6 worm cellular contexts compared by ENCODE assay signal in the genomic region with DNA sequence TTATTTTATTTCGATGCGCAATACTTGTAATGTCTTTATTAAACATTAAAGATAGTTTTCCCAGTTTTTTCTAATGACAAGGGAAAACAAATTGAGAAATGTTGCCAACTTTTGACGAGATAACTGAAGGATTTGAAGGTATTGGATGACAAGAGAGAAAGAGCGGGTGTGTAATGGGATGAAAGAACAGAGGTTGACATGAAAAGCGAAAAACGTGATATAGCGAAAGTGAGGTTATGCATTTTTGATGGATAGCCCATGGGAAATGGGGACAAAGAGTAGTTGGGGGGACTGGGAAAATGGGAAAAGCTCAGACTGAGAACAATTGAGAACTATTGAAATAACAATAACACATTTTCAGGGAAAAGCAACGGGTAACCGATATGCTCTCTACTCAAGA.
A peak's percentile ranks its signal among the peaks of the same experiment; 100 is the strongest.
TF ChIP-seq lines count a peak whose summit lies in the region.

No protein-coding gene starts in this region.

TF ChIP-seq in whole organism, L1 larva, 84 proteins besides CTCF, POLR2A, EP300 and RAD21:
- TF ChIP-seq unc-86 (tag; optimal IDR thresholded peaks at IDR 0.05; lab: Kevin White, UChicago) (no peak), nhr-237 (tag; optimal IDR thresholded peaks at IDR 0.05; lab: Kevin White, UChicago) (no peak), unc-98 (GFP tag; IDR thresholded peaks at IDR 0.05; lab: Robert Waterston, UW) (no peak), grh-1 (GFP tag; IDR thresholded peaks at IDR 0.05; lab: Robert Waterston, UW) (no peak), ces-1 (GFP tag; optimal IDR thresholded peaks at IDR 0.05; lab: Kevin White, UChicago) (no peak), snu-23 (GFP tag; optimal IDR thresholded peaks at IDR 0.05; lab: Kevin White, UChicago) (no peak), ceh-88 (GFP tag; IDR thresholded peaks at IDR 0.05; lab: Robert Waterston, UW) (no peak), irx-1 (tag; optimal IDR thresholded peaks at IDR 0.05; lab: Kevin White, UChicago) (no peak), pqm-1 (tag; optimal IDR thresholded peaks at IDR 0.05; lab: Kevin White, UChicago) (no peak), lin-14 (GFP tag; optimal IDR thresholded peaks at IDR 0.05; lab: Kevin White, UChicago) (peak; percentile 27), lsy-2 (tag; optimal IDR thresholded peaks at IDR 0.05; lab: Kevin White, UChicago) (peak in 1 of 2 experiments; percentile 16), nhr-19 (GFP tag; conservative IDR thresholded peaks at IDR 0.05; lab: Robert Waterston, UW) (0 out of 2 replicates have a peak, but pooled peaks have one; percentile 6), blmp-1 (tag; optimal IDR thresholded peaks at IDR 0.05; lab: Kevin White, UChicago) (peak; percentile 84)

TF ChIP-seq in whole organism, L2 larva, 48 proteins besides CTCF, POLR2A, EP300 and RAD21:
- peak in 1 of 2 experiments; percentile 24 for TF ChIP-seq lsy-2 (tag; optimal IDR thresholded peaks at IDR 0.05; lab: Kevin White, UChicago)
- TF ChIP-seq lin-11 (tag; optimal IDR thresholded peaks at IDR 0.05; lab: Kevin White, UChicago) = no peak
- TF ChIP-seq nhr-129 (tag; optimal IDR thresholded peaks at IDR 0.05; lab: Kevin White, UChicago) = peak; percentile 49
- peak; percentile 28 for TF ChIP-seq C34F6.9 (tag; optimal IDR thresholded peaks at IDR 0.05; lab: Kevin White, UChicago)

TF ChIP-seq in whole organism, L3 larva, 47 proteins besides CTCF, POLR2A, EP300 and RAD21:
- peak; percentile 19 for TF ChIP-seq nfya-1 (tag; optimal IDR thresholded peaks at IDR 0.05; lab: Kevin White, UChicago; ENCODE audit: insufficient read depth)
- TF ChIP-seq nhr-28 (tag; optimal IDR thresholded peaks at IDR 0.05; lab: Kevin White, UChicago) = no peak
- no peak for TF ChIP-seq mml-1 (tag; optimal IDR thresholded peaks at IDR 0.05; lab: Kevin White, UChicago)
- TF ChIP-seq lin-39 (tag; optimal IDR thresholded peaks at IDR 0.05; lab: Kevin White, UChicago) = peak; percentile 66
- no peak for TF ChIP-seq eor-1 (tag; optimal IDR thresholded peaks at IDR 0.05; lab: Kevin White, UChicago)

TF ChIP-seq in whole organism, L4 larva, 104 proteins besides CTCF, POLR2A, EP300 and RAD21:
- TF ChIP-seq ces-1 (GFP tag; optimal IDR thresholded peaks at IDR 0.05; lab: Kevin White, UChicago) (no peak), hlh-30 (tag; optimal IDR thresholded peaks at IDR 0.05; lab: Kevin White, UChicago; ENCODE audit: insufficient read depth) (peak; percentile 19), T20F7.1 (GFP tag; optimal IDR thresholded peaks at IDR 0.05; lab: Kevin White, UChicago) (peak; percentile 1), madf-9 (GFP tag; conservative IDR thresholded peaks at IDR 0.05; lab: Robert Waterston, UW) (0 out of 2 replicates have a peak, but pooled peaks have one; percentile 36), aha-1 (tag; lab: Kevin White, UChicago) (no peak), unc-62 (GFP tag; optimal IDR thresholded peaks at IDR 0.05 in 1 of 2; lab: Kevin White, UChicago) (peak in 1 of 2 experiments; percentile 98), unc-62 (tag; optimal IDR thresholded peaks at IDR 0.05; lab: Kevin White, UChicago) (no peak), lsy-2 (tag; optimal IDR thresholded peaks at IDR 0.05; lab: Kevin White, UChicago) (peak in 1 of 2 experiments; percentile 0)

TF ChIP-seq in whole organism, late embryonic, 69 proteins besides CTCF, POLR2A, EP300 and RAD21:
- TF ChIP-seq unc-55 (GFP tag; optimal IDR thresholded peaks at IDR 0.05; lab: Kevin White, UChicago) (peak; percentile 54), dmd-4 (tag; optimal IDR thresholded peaks at IDR 0.05; lab: Kevin White, UChicago; ENCODE audit: borderline replicate concordance) (no peak)

TF ChIP-seq in whole organism, mixed stage, embryonic, 35 proteins besides CTCF, POLR2A, EP300 and RAD21:
- TF ChIP-seq snpc-4 (tag; optimal IDR thresholded peaks at IDR 0.05; lab: Kevin White, UChicago) = no peak
- peak; percentile 34 for TF ChIP-seq unc-62 (GFP tag; optimal IDR thresholded peaks at IDR 0.05; lab: Kevin White, UChicago)
